Worm (Caenorhabditis elegans) whole organism, midembryonic: ENCODE measurements around the gene Y62E10A.20.
"Not testable (repeated sequence)": the region's sequence is repeated elsewhere in the genome, so short reads cannot be mapped to it uniquely, and the experiment has no call there.

Source experiments
- T22C8.4 ChIP-seq: fragments of 200-800 bp; sonication (Bioruptor generic); IDR thresholded peaks from 2 replicates; pipeline ENCODE4 v1.3.6; 2022; ENCODE audit warnings: missing genetic modification characterization, missing compliant biosample characterization
- cog-1 ChIP-seq: sonication (generic microtip); optimal IDR thresholded peaks from 2 replicates; lab custom pipeline; 2016; ENCODE audit warnings: missing genetic modification characterization, missing compliant biosample characterization
- flt-1 ChIP-seq: fragments of 200-800 bp; sonication (Bioruptor generic); IDR thresholded peaks from 2 replicates; pipeline ENCODE4 v1.3.6; 2022; ENCODE audit warnings: missing genetic modification characterization, missing compliant biosample characterization
- klf-2 ChIP-seq: fragments of 200-800 bp; sonication (Bioruptor generic); conservative IDR thresholded peaks from 2 replicates; pipeline ENCODE4 v1.3.6; 2022; ENCODE audit warnings: missing genetic modification reagents, missing genetic modification characterization, missing compliant biosample characterization
- med-1 ChIP-seq: sonication (generic microtip); optimal IDR thresholded peaks from 2 replicates; lab custom pipeline; 2017; ENCODE audit warnings: missing genetic modification characterization, mild to moderate bottlenecking, missing compliant biosample characterization, antibody characterized with exemption, missing genetic modification reagents; ENCODE audit not compliant: insufficient read depth
- ref-1 ChIP-seq: fragments of 200-800 bp; sonication (Bioruptor generic); conservative IDR thresholded peaks from 2 replicates; pipeline ENCODE4 v1.3.6; 2022; ENCODE audit warnings: missing genetic modification reagents, missing genetic modification characterization, missing compliant biosample characterization
- tab-1 ChIP-seq: fragments of 200-800 bp; sonication (Bioruptor generic); IDR thresholded peaks from 2 replicates; pipeline ENCODE4 v1.3.6; 2022; ENCODE audit warnings: missing genetic modification characterization, missing compliant biosample characterization
- ztf-23 ChIP-seq: fragments of 200-800 bp; sonication (Bioruptor generic); IDR thresholded peaks from 2 replicates; pipeline ENCODE4 v1.3.6; 2022; ENCODE audit warnings: missing genetic modification reagents, missing genetic modification characterization, missing compliant biosample characterization
- ztf-29 ChIP-seq: fragments of 200-800 bp; sonication (Bioruptor generic); IDR thresholded peaks from 2 replicates; pipeline ENCODE4 v1.3.6; 2022; ENCODE audit warnings: missing genetic modification reagents, missing genetic modification characterization, missing compliant biosample characterization

Y62E10A.20 gene

ce11 chrIV:13386043-13386442, at the start of gene Y62E10A.20, which contains the start of the genes Y62E10A.23 and mdt-9:
Gene Y62E10A.20 (minus strand): TSS chrIV:13386091.
Gene Y62E10A.23 (plus strand): TSS chrIV:13386324.
Gene mdt-9 (plus strand): TSS chrIV:13386380.
- peak; percentile 54; the same call in 1 of the 2 replicates for TF ChIP-seq tab-1
- TF ChIP-seq klf-2 (GFP tag; lab: Robert Waterston, UW) = peak; percentile 80
- no peak for TF ChIP-seq ref-1
- TF ChIP-seq T22C8.4 = no peak
- peak; percentile 86 for TF ChIP-seq flt-1
- TF ChIP-seq ztf-29 = peak; percentile 79
- TF ChIP-seq ztf-23 (GFP tag; lab: Robert Waterston, UW) = peak; percentile 82; the same call in 1 of the 2 replicates
- TF ChIP-seq med-1 = peak; percentile 88
- TF ChIP-seq cog-1 (tag; lab: Kevin White, UChicago) = peak; percentile 24

ce11 chrIV:13433904-13434303, 48.0 kb upstream of the Y62E10A.20 start, which contains the start of gene K09B11.5:
Gene K09B11.5 (minus strand): TSS chrIV:13434004.
- not testable (repeated sequence) for TF ChIP-seq klf-2 (GFP tag; lab: Robert Waterston, UW); ztf-23 (GFP tag; lab: Robert Waterston, UW); ztf-29

ce11 chrIV:13430137-13430536, 44.2 kb upstream of the Y62E10A.20 start:
- TF ChIP-seq tab-1 = 0 out of 2 replicates have a peak, but pooled peaks have one; percentile 52

- TF ChIP-seq T22C8.4 (no peak), med-1 (no peak), flt-1 (no peak), cog-1 (tag; lab: Kevin White, UChicago) (no peak), klf-2 (GFP tag; lab: Robert Waterston, UW) (no peak), ref-1 (no peak), tab-1 (no peak), ztf-23 (GFP tag; lab: Robert Waterston, UW) (no peak), ztf-29 (no peak)
Measured at ce11 chrIV:13429240-13429639, 43.3 kb upstream of the Y62E10A.20 start, which contains the start of gene K09B11.4. Gene K09B11.4 (plus strand): TSS chrIV:13429540.

ce11 chrIV:13422200-13422599, 36.3 kb upstream of the Y62E10A.20 start, which contains the start of gene nol-9:
Gene nol-9 (plus strand): TSS chrIV:13422500.
- TF ChIP-seq tab-1 (no peak), ztf-29 (no peak), T22C8.4 (no peak), flt-1 (no peak)

- TF ChIP-seq tab-1 (no peak), med-1 (no peak), klf-2 (GFP tag; lab: Robert Waterston, UW) (no peak), T22C8.4 (no peak), ztf-29 (no peak), ref-1 (no peak), ztf-23 (GFP tag; lab: Robert Waterston, UW) (no peak), cog-1 (tag; lab: Kevin White, UChicago) (no peak), flt-1 (no peak)
Measured at ce11 chrIV:13415739-13416271, 29.9 kb upstream of the Y62E10A.20 start, which contains the start of the genes pik-1 and aptf-2. Gene pik-1 (plus strand): TSS chrIV:13416041. Gene aptf-2 (minus strand): TSS chrIV:13416051.

- TF ChIP-seq ztf-29 = peak; percentile 57; the same call in 1 of the 2 replicates
- TF ChIP-seq ztf-23 (GFP tag; lab: Robert Waterston, UW) = no peak
- TF ChIP-seq cog-1 (tag; lab: Kevin White, UChicago) = peak; percentile 28
- no peak for TF ChIP-seq T22C8.4
Measured at ce11 chrIV:13412845-13413383, 27.0 kb upstream of the Y62E10A.20 start, which contains the start of gene gcl-1. Gene gcl-1 (minus strand): TSS chrIV:13412895.

ce11 chrIV:13408018-13408417, 22.1 kb upstream of the Y62E10A.20 start, which contains the start of gene Y62E10A.19:
Gene Y62E10A.19 (minus strand): TSS chrIV:13408306.
- TF ChIP-seq klf-2 (GFP tag; lab: Robert Waterston, UW) (no peak), cog-1 (tag; lab: Kevin White, UChicago) (no peak), flt-1 (no peak), ztf-23 (GFP tag; lab: Robert Waterston, UW) (no peak), tab-1 (no peak), med-1 (no peak), ztf-29 (no peak), T22C8.4 (no peak), ref-1 (no peak)

- TF ChIP-seq ztf-23 (GFP tag; lab: Robert Waterston, UW) (no peak), cog-1 (tag; lab: Kevin White, UChicago) (no peak), klf-2 (GFP tag; lab: Robert Waterston, UW) (no peak), tab-1 (no peak), med-1 (no peak), ref-1 (no peak), ztf-29 (no peak), flt-1 (no peak), T22C8.4 (no peak)
Measured at ce11 chrIV:13400456-13401364, 14.8 kb upstream of the Y62E10A.20 start, which contains the start of the genes memi-2 and cyp-31A5. Gene memi-2 (minus strand): TSS chrIV:13400506. Gene cyp-31A5 (plus strand): TSS chrIV:13401289.

- TF ChIP-seq T22C8.4 = no peak
- TF ChIP-seq tab-1 = no peak
- TF ChIP-seq med-1 = no peak
- TF ChIP-seq cog-1 (tag; lab: Kevin White, UChicago) = no peak
- TF ChIP-seq ztf-29 = no peak
Measured at ce11 chrIV:13398728-13399127, 12.8 kb upstream of the Y62E10A.20 start, which contains the start of gene Y62E10A.13. Gene Y62E10A.13 (minus strand): TSS chrIV:13399053.
